Worm (Caenorhabditis elegans): ENCODE results near the gene oac-53.

- no peak for TF ChIP-seq hmg-11 (tag; optimal IDR thresholded peaks at IDR 0.05)
- TF ChIP-seq nhr-237 (tag; optimal IDR thresholded peaks at IDR 0.05), result no peak
- TF ChIP-seq nhr-76 (tag; optimal IDR thresholded peaks at IDR 0.05), result no peak
These were observed 10.4 kb upstream of the oac-53 start, which contains the start of gene srw-76 for ce11 chrV:16638204-16638603.
